Fruit fly (Drosophila melanogaster): ENCODE data around the gene CG9040.

Gene CG9040

DNA sequence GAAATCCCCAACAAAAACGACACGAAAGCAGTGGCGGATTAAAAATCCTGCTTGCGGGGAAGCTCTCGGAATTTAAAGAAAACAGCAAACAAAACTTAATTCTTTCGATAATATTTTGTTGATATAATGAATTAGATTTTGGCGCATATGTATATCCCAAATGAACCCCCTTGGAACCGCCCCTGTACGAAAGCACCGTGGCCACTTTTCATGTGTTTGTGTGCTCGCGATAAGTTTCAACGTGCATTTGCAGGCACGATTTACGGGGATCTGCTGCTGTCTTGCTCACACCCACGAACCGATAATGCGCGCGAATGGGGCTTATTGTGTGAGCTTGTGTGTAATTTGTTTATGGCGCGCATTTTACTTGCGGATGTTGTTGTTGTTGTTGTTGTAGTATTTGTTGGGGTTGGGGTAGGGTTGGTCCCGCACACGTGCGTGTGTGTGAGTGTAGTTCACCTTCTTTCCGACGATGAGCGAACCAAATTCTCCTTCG is 17.3 kb downstream of the CG9040 start (continued):
- TF ChIP-seq CG10959 (GFP tag; IDR thresholded peaks at IDR 0.05) (peak; percentile 85), CG5180 (GFP tag; optimal IDR thresholded peaks at IDR 0.05) (peak; percentile 90), Hmx (GFP tag; optimal IDR thresholded peaks at IDR 0.05) (peak; percentile 88), crol (GFP tag; IDR thresholded peaks at IDR 0.05) (peak; percentile 66), CG8944 (GFP tag; optimal IDR thresholded peaks at IDR 0.05) (peak; percentile 96), Awh (GFP tag; IDR thresholded peaks at IDR 0.05) (peak; percentile 87), Eip74EF (GFP tag; optimal IDR thresholded peaks at IDR 0.05) (peak in 1 of 2 experiments; percentile 91), CG13296 (GFP tag; optimal IDR thresholded peaks at IDR 0.05) (peak; percentile 93), pnt (GFP tag; optimal IDR thresholded peaks at IDR 0.05) (peak; percentile 95), run (tag; optimal IDR thresholded peaks at IDR 0.05) (peak; percentile 86), unpg (GFP tag; optimal IDR thresholded peaks at IDR 0.05) (peak; percentile 96), Rx (GFP tag; IDR thresholded peaks at IDR 0.05) (peak; percentile 95), CG5245 (GFP tag; optimal IDR thresholded peaks at IDR 0.05) (peak; percentile 92), ash1 (GFP tag; optimal IDR thresholded peaks at IDR 0.05) (peak; percentile 34), emc (GFP tag; optimal IDR thresholded peaks at IDR 0.05) (peak; percentile 89), CG15696 (tag; optimal IDR thresholded peaks at IDR 0.05) (peak; percentile 68), Elba2 (GFP tag; optimal IDR thresholded peaks at IDR 0.05) (no peak), mirr (GFP tag; optimal IDR thresholded peaks at IDR 0.05) (peak; percentile 88), Oli (tag; optimal IDR thresholded peaks at IDR 0.05) (peak; percentile 96), CG4854 (GFP tag; optimal IDR thresholded peaks at IDR 0.05) (peak; percentile 92), stwl (tag; optimal IDR thresholded peaks at IDR 0.05) (no peak), CG3726 (GFP tag; IDR thresholded peaks at IDR 0.05) (peak; percentile 82; the same call in 2 of the 3 replicates), Doc3 (GFP tag; IDR thresholded peaks at IDR 0.05; ENCODE audit: partially characterized antibody) (no peak), gt (GFP tag; IDR thresholded peaks at IDR 0.05) (peak; percentile 78), nerfin-2 (GFP tag; IDR thresholded peaks at IDR 0.05; ENCODE audit: partially characterized antibody) (no peak; the same call in 1 of the 2 replicates), CG10267 (tag; optimal IDR thresholded peaks at IDR 0.05) (peak; percentile 79), slbo (GFP tag; IDR thresholded peaks at IDR 0.05) (peak; percentile 98), nerfin-1 (tag; optimal IDR thresholded peaks at IDR 0.05) (peak; percentile 94), Hr78 (GFP tag; optimal IDR thresholded peaks at IDR 0.05) (peak in 1 of 2 experiments; percentile 82), her (GFP tag; optimal IDR thresholded peaks at IDR 0.05) (peak; percentile 91), dmrt11E (tag; optimal IDR thresholded peaks at IDR 0.05) (peak; percentile 67), CG3163 (GFP tag; optimal IDR thresholded peaks at IDR 0.05) (peak; percentile 72), Hand (GFP tag; optimal IDR thresholded peaks at IDR 0.05) (peak; percentile 76), ind (GFP tag; optimal IDR thresholded peaks at IDR 0.05) (peak; percentile 97), H2.0 (GFP tag; IDR thresholded peaks at IDR 0.05) (peak; percentile 97), CG7372 (GFP tag; IDR thresholded peaks at IDR 0.05) (peak; percentile 92), salm (tag; optimal IDR thresholded peaks at IDR 0.05) (peak; percentile 91), CG3838 (GFP tag; optimal IDR thresholded peaks at IDR 0.05) (peak; percentile 82), CG17912 (GFP tag; optimal IDR thresholded peaks at IDR 0.05) (peak; percentile 83), Optix (GFP tag; IDR thresholded peaks at IDR 0.05) (peak; percentile 97), Scr (GFP tag; IDR thresholded peaks at IDR 0.05; ENCODE audit: partially characterized antibody) (no peak), ems (GFP tag; optimal IDR thresholded peaks at IDR 0.05) (peak; percentile 97), Nf-YA (GFP tag; IDR thresholded peaks at IDR 0.05) (peak; percentile 95), Max (GFP tag; optimal IDR thresholded peaks at IDR 0.05) (peak; percentile 92), CG7928 (GFP tag; optimal IDR thresholded peaks at IDR 0.05) (peak; percentile 72), yki (optimal IDR thresholded peaks at IDR 0.05) (no peak), pum (GFP tag; optimal IDR thresholded peaks at IDR 0.05) (peak; percentile 96), tx (GFP tag; optimal IDR thresholded peaks at IDR 0.05) (peak; percentile 94), Atf3 (GFP tag; optimal IDR thresholded peaks at IDR 0.05) (peak; percentile 93), twi (tag; optimal IDR thresholded peaks at IDR 0.05) (peak; percentile 85)
